Fruit fly (Drosophila melanogaster): ENCODE results near the gene CBP.

The CBP gene

dm6 chrX:7332091-7332490 is 5.1 kb upstream of the CBP start, which contains the start of gene CG42780:
TSS of gene CG42780 (minus strand) at chrX:7332191.
- TF ChIP-seq CG8478 (optimal IDR thresholded peaks at IDR 0.05) (no peak), psq (optimal IDR thresholded peaks at IDR 0.05) (no peak), Dll (optimal IDR thresholded peaks at IDR 0.05) (no peak), pan (optimal IDR thresholded peaks at IDR 0.05) (no peak), usp (GFP tag; optimal IDR thresholded peaks at IDR 0.05) (no peak), EcR (GFP tag; optimal IDR thresholded peaks at IDR 0.05) (no peak)

dm6 chrX:7332493-7332892 is 4.7 kb upstream of the CBP start:
- TF ChIP-seq usp (GFP tag; optimal IDR thresholded peaks at IDR 0.05) = no peak
- TF ChIP-seq CG8478 (optimal IDR thresholded peaks at IDR 0.05) = no peak
- no peak for TF ChIP-seq EcR (GFP tag; optimal IDR thresholded peaks at IDR 0.05)
- no peak for TF ChIP-seq psq (optimal IDR thresholded peaks at IDR 0.05)
- TF ChIP-seq pan (optimal IDR thresholded peaks at IDR 0.05) = no peak
- no peak for TF ChIP-seq Dll (optimal IDR thresholded peaks at IDR 0.05)

dm6 chrX:7333298-7333743 is 3.8 kb upstream of the CBP start:
- TF ChIP-seq psq (optimal IDR thresholded peaks at IDR 0.05) (no peak), EcR (GFP tag; optimal IDR thresholded peaks at IDR 0.05) (no peak), Dll (optimal IDR thresholded peaks at IDR 0.05) (no peak), usp (GFP tag; optimal IDR thresholded peaks at IDR 0.05) (no peak), CG8478 (optimal IDR thresholded peaks at IDR 0.05) (no peak), pan (optimal IDR thresholded peaks at IDR 0.05) (no peak)

dm6 chrX:7333858-7334800 is 3.0 kb upstream of the CBP start:
- TF ChIP-seq Dll (optimal IDR thresholded peaks at IDR 0.05) = no peak
- no peak for TF ChIP-seq psq (optimal IDR thresholded peaks at IDR 0.05)
- TF ChIP-seq CG8478 (optimal IDR thresholded peaks at IDR 0.05) = no peak
- no peak for TF ChIP-seq usp (GFP tag; optimal IDR thresholded peaks at IDR 0.05)
- no peak for TF ChIP-seq pan (optimal IDR thresholded peaks at IDR 0.05)
- no peak for TF ChIP-seq EcR (GFP tag; optimal IDR thresholded peaks at IDR 0.05)

- no peak for TF ChIP-seq pan (optimal IDR thresholded peaks at IDR 0.05)
- no peak for TF ChIP-seq EcR (GFP tag; optimal IDR thresholded peaks at IDR 0.05)
Observed at dm6 chrX:7334801-7335176, 2.4 kb upstream of the CBP start.

DNA sequence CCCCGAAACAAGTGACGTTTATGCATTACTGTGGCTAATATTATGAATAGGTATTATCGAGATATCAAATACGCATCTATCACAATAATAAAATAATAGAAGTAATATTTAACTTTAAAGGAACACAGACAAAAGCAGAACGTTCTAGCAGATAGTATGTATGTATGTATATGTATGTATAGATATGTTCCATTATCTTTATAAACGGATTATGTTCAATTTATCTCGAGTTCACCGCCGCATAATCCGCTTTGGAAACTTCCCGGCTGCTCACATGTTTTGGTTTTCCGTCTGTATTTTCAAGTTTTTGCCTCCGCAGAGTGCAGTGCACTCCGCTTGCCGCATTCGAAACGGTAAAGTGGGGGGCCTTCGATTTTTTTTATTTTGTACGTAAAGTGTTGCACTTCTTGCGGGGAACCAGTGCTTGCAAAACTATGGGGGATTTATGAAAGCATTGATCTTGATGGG is 1.6 kb upstream of the CBP start:
- TF ChIP-seq Dll (optimal IDR thresholded peaks at IDR 0.05) (no peak), EcR (GFP tag; optimal IDR thresholded peaks at IDR 0.05) (peak; percentile 11 to 70)

- TF ChIP-seq Dll (optimal IDR thresholded peaks at IDR 0.05) = no peak
Observed at dm6 chrX:7336121-7336961, 811 bp upstream of the CBP start.

- no peak for TF ChIP-seq CG8478 (optimal IDR thresholded peaks at IDR 0.05)
- no peak for TF ChIP-seq EcR (GFP tag; optimal IDR thresholded peaks at IDR 0.05)
- no peak for TF ChIP-seq pan (optimal IDR thresholded peaks at IDR 0.05)
- TF ChIP-seq psq (optimal IDR thresholded peaks at IDR 0.05) = no peak
- no peak for TF ChIP-seq Dll (optimal IDR thresholded peaks at IDR 0.05)
- no peak for TF ChIP-seq usp (GFP tag; optimal IDR thresholded peaks at IDR 0.05)
Observed at dm6 chrX:7337975-7338374, 823 bp downstream of the CBP start.

dm6 chrX:7338538-7338937 is 1.4 kb downstream of the CBP start:
- TF ChIP-seq pan (optimal IDR thresholded peaks at IDR 0.05) (no peak), Dll (optimal IDR thresholded peaks at IDR 0.05) (no peak), usp (GFP tag; optimal IDR thresholded peaks at IDR 0.05) (no peak), EcR (GFP tag; optimal IDR thresholded peaks at IDR 0.05) (no peak), CG8478 (optimal IDR thresholded peaks at IDR 0.05) (no peak), psq (optimal IDR thresholded peaks at IDR 0.05) (no peak)

DNA sequence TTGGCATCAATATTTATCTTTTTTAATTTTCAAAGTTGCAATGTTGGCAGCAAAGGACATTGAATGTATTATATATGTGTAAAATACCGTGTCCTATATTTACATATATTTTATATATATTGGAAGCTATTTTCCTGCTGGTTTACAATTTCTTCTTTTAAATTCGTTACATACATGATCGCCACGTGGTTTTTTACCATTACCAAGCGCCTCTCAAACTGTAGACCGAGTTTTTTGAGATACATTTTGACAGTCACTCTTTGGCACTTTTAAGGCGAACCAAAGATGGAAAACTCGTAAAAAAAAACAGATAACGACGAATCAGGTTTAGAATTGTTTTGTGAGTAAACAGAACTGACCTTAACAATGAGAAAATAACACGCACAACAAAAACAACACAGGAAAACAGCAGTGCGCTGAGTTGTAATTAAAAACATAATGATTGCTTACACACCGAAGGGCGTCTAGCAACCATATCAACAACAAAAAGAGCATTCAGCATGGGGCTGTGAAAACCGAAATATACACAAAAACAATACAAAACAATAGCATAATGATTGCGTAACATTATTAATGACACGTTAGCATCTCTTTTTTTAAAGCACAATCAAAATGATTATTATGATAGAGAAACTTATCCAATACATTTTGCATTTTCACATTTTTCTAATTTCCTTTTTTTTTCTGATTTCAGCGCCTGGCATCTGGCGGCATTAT is 2.6 kb downstream of the CBP start:
- TF ChIP-seq EcR (GFP tag; optimal IDR thresholded peaks at IDR 0.05) = no peak

dm6 chrX:7340667-7341066 is 3.5 kb downstream of the CBP start:
- TF ChIP-seq EcR (GFP tag; optimal IDR thresholded peaks at IDR 0.05) (no peak), usp (GFP tag; optimal IDR thresholded peaks at IDR 0.05) (no peak), CG8478 (optimal IDR thresholded peaks at IDR 0.05) (no peak), pan (optimal IDR thresholded peaks at IDR 0.05) (no peak), psq (optimal IDR thresholded peaks at IDR 0.05) (no peak), Dll (optimal IDR thresholded peaks at IDR 0.05) (no peak)

- TF ChIP-seq EcR (GFP tag; optimal IDR thresholded peaks at IDR 0.05) (no peak), usp (GFP tag; optimal IDR thresholded peaks at IDR 0.05) (no peak), psq (optimal IDR thresholded peaks at IDR 0.05) (no peak), CG8478 (optimal IDR thresholded peaks at IDR 0.05) (no peak), pan (optimal IDR thresholded peaks at IDR 0.05) (no peak), Dll (optimal IDR thresholded peaks at IDR 0.05) (no peak)
Observed at dm6 chrX:7342998-7343397, 5.8 kb downstream of the CBP start.

Measured in whole organism.